Fruit fly (Drosophila melanogaster): ENCODE data around the gene p130CAS.

dm6 chr3L:171729-172128 is 19.0 kb downstream of the p130CAS start:
- TF ChIP-seq cnc (optimal IDR thresholded peaks at IDR 0.05): no peak
- no peak for TF ChIP-seq bab1 (GFP tag; optimal IDR thresholded peaks at IDR 0.05)
- no peak for TF ChIP-seq Hr96 (GFP tag; optimal IDR thresholded peaks at IDR 0.05)
- no peak for TF ChIP-seq CG33017 (tag; optimal IDR thresholded peaks at IDR 0.05)
- no peak for TF ChIP-seq pad (GFP tag; optimal IDR thresholded peaks at IDR 0.05)
